Worm (Caenorhabditis elegans): ENCODE results near the gene pals-23.
A peak's percentile ranks its signal among the peaks of the same experiment; 100 is the strongest.

pals-23 gene

DNA sequence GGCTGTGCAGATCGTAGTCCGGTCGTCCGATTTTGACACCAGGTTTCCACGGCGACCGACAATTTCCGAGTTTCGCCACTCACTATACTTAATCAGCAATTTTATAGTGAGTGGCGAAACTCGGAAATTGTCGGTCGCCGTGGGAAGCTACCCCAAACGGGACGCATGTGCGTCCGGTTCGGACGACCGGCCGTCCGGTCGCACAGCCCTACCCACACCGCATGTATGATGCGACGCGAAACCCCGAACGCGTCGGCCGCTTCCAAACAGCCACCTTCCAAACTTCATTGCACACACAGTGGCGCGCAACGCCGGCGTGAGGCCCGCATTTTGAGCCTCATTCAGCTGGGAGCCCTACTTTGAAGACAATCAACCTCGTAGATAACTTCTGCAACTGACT is 26.5 kb downstream of the pals-23 start:
- TF ChIP-seq sox-4 (tag; optimal IDR thresholded peaks at IDR 0.05), result no peak
- no peak for TF ChIP-seq ceh-30 (tag; optimal IDR thresholded peaks at IDR 0.05)
- no peak for TF ChIP-seq che-1 (tag; optimal IDR thresholded peaks at IDR 0.05)
- TF ChIP-seq unc-55 (GFP tag; optimal IDR thresholded peaks at IDR 0.05), result no peak
- TF ChIP-seq C08G9.2 (tag; optimal IDR thresholded peaks at IDR 0.05), result no peak
- no peak for TF ChIP-seq ref-2 (tag; optimal IDR thresholded peaks at IDR 0.05)
- no peak for TF ChIP-seq tbx-2 (tag; optimal IDR thresholded peaks at IDR 0.05)
- TF ChIP-seq fkh-10 (GFP tag; optimal IDR thresholded peaks at IDR 0.05), result no peak
- no peak for TF ChIP-seq zip-5 (tag; optimal IDR thresholded peaks at IDR 0.05)
- TF ChIP-seq dmd-4 (tag; optimal IDR thresholded peaks at IDR 0.05; ENCODE audit: borderline replicate concordance), result no peak
- no peak for TF ChIP-seq T23F11.4 (GFP tag; optimal IDR thresholded peaks at IDR 0.05)
- TF ChIP-seq ceh-34 (tag; optimal IDR thresholded peaks at IDR 0.05), result no peak
- no peak for TF ChIP-seq unc-86 (tag; optimal IDR thresholded peaks at IDR 0.05)
- no peak for TF ChIP-seq ttx-3 (tag; optimal IDR thresholded peaks at IDR 0.05)
- TF ChIP-seq ceh-45 (GFP tag; IDR thresholded peaks at IDR 0.05), result no peak
- TF ChIP-seq ztf-16 (tag; optimal IDR thresholded peaks at IDR 0.05), result no peak
- no peak for TF ChIP-seq eyg-1 (tag; optimal IDR thresholded peaks at IDR 0.05)
- no peak for TF ChIP-seq Y22D7AL.16 (tag; optimal IDR thresholded peaks at IDR 0.05)
- TF ChIP-seq ahr-1 (tag; optimal IDR thresholded peaks at IDR 0.05), result no peak

ce11 chrIII:154168-154567 is 29.6 kb downstream of the pals-23 start:
- TF ChIP-seq sdc-2 (tag; optimal IDR thresholded peaks at IDR 0.05) (no peak), pqm-1 (tag; optimal IDR thresholded peaks at IDR 0.05) (peak; percentile 70), elt-2 (tag; optimal IDR thresholded peaks at IDR 0.05) (peak; percentile 100)

DNA sequence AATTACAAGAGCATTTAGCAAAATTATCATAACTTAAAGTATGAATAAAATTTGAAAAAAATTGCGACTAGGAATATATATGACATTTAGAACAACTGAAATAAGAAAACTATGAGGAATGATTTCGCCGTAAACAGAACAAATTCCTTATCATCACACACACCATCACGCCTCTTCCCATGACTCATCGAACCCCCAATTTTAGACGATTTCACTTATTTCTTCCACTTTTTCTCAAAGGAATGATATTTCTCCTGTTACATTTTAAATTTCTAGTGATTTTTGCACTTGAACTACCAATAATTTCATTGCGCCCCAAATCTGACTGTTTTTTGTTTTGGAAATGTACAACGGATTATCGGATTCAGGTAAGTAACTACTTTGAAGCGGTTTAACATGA is 32.1 kb downstream of the pals-23 start, which contains the start of the genes zig-13 and ver-1:
TSS of gene zig-13 (minus strand) at position 101 of the 400 bp plus-strand sequence.
TSS of gene ver-1 (plus strand) at position 180 of the 400 bp plus-strand sequence.
- TF ChIP-seq ceh-9 (tag; optimal IDR thresholded peaks at IDR 0.05) (no peak), pax-1 (tag; optimal IDR thresholded peaks at IDR 0.05) (no peak), hlh-15 (tag; optimal IDR thresholded peaks at IDR 0.05) (no peak), pros-1 (tag; optimal IDR thresholded peaks at IDR 0.05) (no peak), pat-9 (tag; optimal IDR thresholded peaks at IDR 0.05) (no peak), F13H6.1 (tag; optimal IDR thresholded peaks at IDR 0.05) (no peak), unc-3 (GFP tag; conservative IDR thresholded peaks at IDR 0.05) (no peak), unc-3 (tag; optimal IDR thresholded peaks at IDR 0.05) (no peak), sdc-2 (tag; optimal IDR thresholded peaks at IDR 0.05) (no peak), tbx-7 (tag; optimal IDR thresholded peaks at IDR 0.05) (no peak), ceh-48 (tag; optimal IDR thresholded peaks at IDR 0.05) (no peak), nfya-1 (tag; optimal IDR thresholded peaks at IDR 0.05) (no peak), ceh-24 (tag; optimal IDR thresholded peaks at IDR 0.05) (no peak), dmd-4 (tag; optimal IDR thresholded peaks at IDR 0.05; ENCODE audit: borderline replicate concordance) (no peak), fkh-10 (GFP tag; optimal IDR thresholded peaks at IDR 0.05) (no peak), fax-1 (tag; optimal IDR thresholded peaks at IDR 0.05) (no peak), ceh-30 (tag; optimal IDR thresholded peaks at IDR 0.05) (no peak), elt-2 (tag; optimal IDR thresholded peaks at IDR 0.05) (no peak), tbx-2 (tag; optimal IDR thresholded peaks at IDR 0.05) (no peak), hlh-6 (tag; optimal IDR thresholded peaks at IDR 0.05) (no peak), pag-3 (tag; optimal IDR thresholded peaks at IDR 0.05; ENCODE audit: borderline replicate concordance) (no peak)

DNA sequence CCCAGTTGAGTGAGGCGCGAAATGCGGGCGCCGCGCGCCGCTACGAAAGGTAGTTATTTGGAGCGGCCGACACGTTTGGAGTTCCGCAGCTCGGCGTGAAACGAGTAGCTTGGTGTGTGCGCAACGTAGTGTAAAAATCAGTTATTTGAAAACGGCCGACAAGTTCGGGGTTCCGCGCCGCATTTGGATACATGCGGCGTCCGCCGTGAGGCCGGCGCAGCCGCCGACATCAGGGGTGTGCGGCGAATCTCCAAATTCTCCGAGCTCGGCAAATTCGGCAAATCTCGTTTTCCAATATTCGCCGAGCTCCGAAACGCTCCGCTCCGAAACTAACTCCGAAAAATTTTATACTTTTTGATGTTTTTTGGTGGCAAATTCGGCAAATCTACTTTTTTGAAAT is 33.4 kb downstream of the pals-23 start:
- no peak for TF ChIP-seq hlh-6 (tag; optimal IDR thresholded peaks at IDR 0.05)
- no peak for TF ChIP-seq ahr-1 (tag; optimal IDR thresholded peaks at IDR 0.05)
- TF ChIP-seq dve-1 (tag; optimal IDR thresholded peaks at IDR 0.05), result no peak
- no peak for TF ChIP-seq elt-4 (tag; optimal IDR thresholded peaks at IDR 0.05)
- no peak for TF ChIP-seq ceh-2 (tag; optimal IDR thresholded peaks at IDR 0.05)

Measured in whole organism, late embryonic.